Worm (Caenorhabditis elegans) whole organism, L2 larva: ENCODE measurements around the gene C17B7.10.
A peak's percentile ranks its signal among the peaks of the same experiment; 100 is the strongest.

ENCODE experiments used
- C34F6.9 ChIP-seq: fragments of 150-350 bp; optimal IDR thresholded peaks from 2 replicates; lab custom pipeline; 2014; ENCODE audit warnings: missing biosample characterization, missing genetic modification characterization
- R02D3.7 ChIP-seq: fragments of 150-350 bp; optimal IDR thresholded peaks from 2 replicates; lab custom pipeline; 2014; ENCODE audit warnings: missing biosample characterization, missing genetic modification characterization
- alr-1 ChIP-seq: fragments of 150-350 bp; optimal IDR thresholded peaks from 2 replicates; lab custom pipeline; 2014; ENCODE audit warnings: missing biosample characterization, missing genetic modification characterization
- ama-1 ChIP-seq: fragments of 150-350 bp; optimal IDR thresholded peaks from 2 replicates; lab custom pipeline; 2018; ENCODE audit warnings: inconsistent platforms
- blmp-1 ChIP-seq: sonication (generic microtip); optimal IDR thresholded peaks from 2 replicates; lab custom pipeline; 2017; ENCODE audit warnings: missing genetic modification characterization, mild to moderate bottlenecking, missing compliant biosample characterization, antibody characterized with exemption, moderate library complexity; ENCODE audit not compliant: insufficient read depth
- ceh-82 ChIP-seq: fragments of 150-350 bp; optimal IDR thresholded peaks from 2 replicates; lab custom pipeline; 2014; ENCODE audit warnings: missing biosample characterization, missing genetic modification characterization
- dmd-4 ChIP-seq: sonication (generic microtip); optimal IDR thresholded peaks from 2 replicates; lab custom pipeline; 2017; ENCODE audit warnings: missing biosample characterization, missing genetic modification characterization
- egl-27 ChIP-seq: sonication (generic microtip); optimal IDR thresholded peaks from 3 replicates; lab custom pipeline; 2017; ENCODE audit warnings: missing biosample characterization, missing genetic modification reagents, missing genetic modification characterization
- elt-1 ChIP-seq: fragments of 150-350 bp; optimal IDR thresholded peaks from 2 replicates; lab custom pipeline; 2014; ENCODE audit warnings: missing biosample characterization, missing genetic modification characterization
- elt-3 ChIP-seq: sonication (generic microtip); optimal IDR thresholded peaks from 2 replicates; lab custom pipeline; 2017; ENCODE audit warnings: missing biosample characterization, missing genetic modification characterization
- fos-1 ChIP-seq: fragments of 150-350 bp; optimal IDR thresholded peaks from 2 replicates; lab custom pipeline; 2014; ENCODE audit warnings: missing biosample characterization, missing genetic modification characterization
- lin-11 ChIP-seq: fragments of 150-350 bp; sonication (generic microtip); optimal IDR thresholded peaks from 2 replicates; lab custom pipeline; 2014; ENCODE audit warnings: missing biosample characterization, missing genetic modification characterization, inconsistent platforms, mixed read lengths
- lin-13 ChIP-seq: fragments of 150-350 bp; optimal IDR thresholded peaks from 2 replicates; lab custom pipeline; 2014; ENCODE audit warnings: missing biosample characterization, missing genetic modification reagents, missing genetic modification characterization
- lin-39 ChIP-seq: fragments of 150-350 bp; optimal IDR thresholded peaks from 2 replicates; lab custom pipeline; 2014; ENCODE audit warnings: missing biosample characterization, missing genetic modification reagents, missing genetic modification characterization
- lsy-2 ChIP-seq, 2 experiments: fragments of 150-350 bp in 1 of 2; sonication (generic microtip) in 1 of 2; optimal IDR thresholded peaks; 2 replicates each; lab custom pipeline; 2014 to 2017; ENCODE audit warnings: missing biosample characterization in 2 of 2, missing genetic modification characterization in 2 of 2
- mab-5 ChIP-seq: fragments of 150-350 bp; optimal IDR thresholded peaks from 2 replicates; lab custom pipeline; 2014; ENCODE audit warnings: missing biosample characterization, missing genetic modification characterization
- mbf-1 ChIP-seq: sonication (generic microtip); optimal IDR thresholded peaks from 2 replicates; lab custom pipeline; 2017; ENCODE audit warnings: missing biosample characterization, missing genetic modification characterization
- mdl-1 ChIP-seq, 2 experiments: fragments of 150-350 bp in 1 of 2; sonication (generic microtip) in 1 of 2; optimal IDR thresholded peaks; 2 replicates each; lab custom pipeline; 2017; ENCODE audit warnings: missing biosample characterization in 2 of 2, missing genetic modification characterization in 2 of 2
- nhr-11 ChIP-seq: fragments of 150-350 bp; optimal IDR thresholded peaks from 2 replicates; lab custom pipeline; 2014; ENCODE audit warnings: missing biosample characterization, missing genetic modification characterization
- nhr-129 ChIP-seq: fragments of 150-350 bp; optimal IDR thresholded peaks from 2 replicates; lab custom pipeline; 2014; ENCODE audit warnings: missing biosample characterization, missing genetic modification characterization
- nhr-21 ChIP-seq: fragments of 150-350 bp; optimal IDR thresholded peaks from 2 replicates; lab custom pipeline; 2014; ENCODE audit warnings: missing biosample characterization, missing genetic modification characterization
- nhr-237 ChIP-seq: fragments of 150-350 bp; optimal IDR thresholded peaks from 2 replicates; lab custom pipeline; 2014; ENCODE audit warnings: missing biosample characterization, missing genetic modification characterization
- nhr-25 ChIP-seq: fragments of 150-350 bp; sonication (generic microtip); optimal IDR thresholded peaks from 3 replicates; lab custom pipeline; 2014; ENCODE audit warnings: missing biosample characterization, missing genetic modification characterization
- nhr-6 ChIP-seq: fragments of 150-350 bp; optimal IDR thresholded peaks from 2 replicates; lab custom pipeline; 2014; ENCODE audit warnings: missing biosample characterization, missing genetic modification characterization
- nhr-77 ChIP-seq: fragments of 150-350 bp; optimal IDR thresholded peaks from 2 replicates; lab custom pipeline; 2014; ENCODE audit warnings: missing biosample characterization, missing genetic modification characterization
- peb-1 ChIP-seq: fragments of 150-350 bp; optimal IDR thresholded peaks from 2 replicates; lab custom pipeline; 2014; ENCODE audit warnings: missing biosample characterization, missing genetic modification characterization
- sem-4 ChIP-seq: fragments of 150-350 bp; optimal IDR thresholded peaks from 2 replicates; lab custom pipeline; 2014; ENCODE audit warnings: missing biosample characterization, missing genetic modification reagents, missing genetic modification characterization
- skn-1 ChIP-seq: sonication (generic microtip); optimal IDR thresholded peaks from 2 replicates; lab custom pipeline; 2017; ENCODE audit warnings: missing biosample characterization, missing genetic modification characterization
- sma-9 ChIP-seq, 2 experiments: fragments of 150-350 bp in 1 of 2; sonication (generic microtip) in 1 of 2; optimal IDR thresholded peaks; 2 replicates each; lab custom pipeline; 2014 to 2016; ENCODE audit warnings: missing genetic modification characterization in 2 of 2, mild to moderate bottlenecking in 1 of 2, missing biosample characterization in 1 of 2, missing compliant biosample characterization in 1 of 2, missing genetic modification reagents in 1 of 2, moderate library complexity in 1 of 2
- snpc-4 ChIP-seq: fragments of 150-350 bp; optimal IDR thresholded peaks from 2 replicates; lab custom pipeline; 2014; ENCODE audit warnings: missing biosample characterization, missing genetic modification characterization
- unc-39 ChIP-seq: fragments of 150-350 bp; optimal IDR thresholded peaks from 2 replicates; lab custom pipeline; 2014; ENCODE audit warnings: missing biosample characterization, missing genetic modification characterization
- unc-62 ChIP-seq: fragments of 150-350 bp; optimal IDR thresholded peaks from 2 replicates; lab custom pipeline; 2014; ENCODE audit warnings: missing biosample characterization, missing genetic modification reagents, missing genetic modification characterization
- zag-1 ChIP-seq: fragments of 150-350 bp; optimal IDR thresholded peaks from 2 replicates; lab custom pipeline; 2014; ENCODE audit warnings: missing biosample characterization, missing genetic modification characterization
- ztf-1 ChIP-seq: fragments of 200-800 bp; sonication (Bioruptor generic); conservative IDR thresholded peaks from 2 replicates; pipeline ENCODE4 v1.3.6; 2022; ENCODE audit warnings: missing genetic modification characterization, missing compliant biosample characterization
- ztf-11 ChIP-seq: sonication (generic microtip); optimal IDR thresholded peaks from 2 replicates; lab custom pipeline; 2017; ENCODE audit warnings: missing biosample characterization, missing genetic modification characterization
- ztf-4 ChIP-seq: fragments of 150-350 bp; optimal IDR thresholded peaks from 2 replicates; lab custom pipeline; 2014; ENCODE audit warnings: missing biosample characterization, missing genetic modification characterization

C17B7.10 gene

ce11 chrV:3357106-3357505 lies 15.3 kb upstream of the C17B7.10 start, which contains the start of gene scrm-3:
scrm-3 (minus strand) TSS chrV:3357206.
- TF ChIP-seq nhr-21 (tag; lab: Kevin White, UChicago) (no peak), ztf-1 (GFP tag; lab: Robert Waterston, UW) (no peak), egl-27 (tag; lab: Kevin White, UChicago) (no peak), mdl-1 (tag; optimal IDR thresholded peaks at IDR 0.05; lab: Kevin White, UChicago) (no peak), nhr-6 (tag; lab: Kevin White, UChicago) (no peak), fos-1 (no peak), elt-1 (tag; lab: Kevin White, UChicago) (no peak), lin-11 (tag; lab: Kevin White, UChicago) (no peak), mbf-1 (no peak), zag-1 (no peak), R02D3.7 (no peak), unc-39 (tag; lab: Kevin White, UChicago) (no peak), nhr-129 (tag; lab: Kevin White, UChicago) (no peak), snpc-4 (tag; lab: Kevin White, UChicago) (no peak), nhr-237 (tag; lab: Kevin White, UChicago) (no peak), skn-1 (tag; lab: Kevin White, UChicago) (no peak)
- TF ChIP-seq, all 48 proteins: peak for 0

ce11 chrV:3355544-3355943 lies 13.7 kb upstream of the C17B7.10 start:
- TF ChIP-seq lin-39 (no peak), sma-9 (GFP tag; optimal IDR thresholded peaks at IDR 0.05; lab: Kevin White, UChicago) (peak; percentile 23), sma-9 (tag; optimal IDR thresholded peaks at IDR 0.05; lab: Kevin White, UChicago) (no peak), elt-1 (tag; lab: Kevin White, UChicago) (peak; percentile 2)

- TF ChIP-seq dmd-4 (tag; lab: Kevin White, UChicago) (no peak), peb-1 (no peak), nhr-11 (tag; lab: Kevin White, UChicago) (no peak), mdl-1 (tag; optimal IDR thresholded peaks at IDR 0.05; lab: Kevin White, UChicago) (no peak), lin-13 (no peak), ama-1 (lab: Kevin White, UChicago) (no peak), elt-3 (tag; lab: Kevin White, UChicago) (no peak), sem-4 (no peak), ztf-11 (tag; lab: Kevin White, UChicago) (no peak), nhr-25 (tag; lab: Kevin White, UChicago) (no peak), lsy-2 (tag; optimal IDR thresholded peaks at IDR 0.05; lab: Kevin White, UChicago) (no peak), nhr-6 (tag; lab: Kevin White, UChicago) (no peak), ceh-82 (tag; lab: Kevin White, UChicago) (no peak), mab-5 (no peak), unc-62 (no peak), nhr-21 (tag; lab: Kevin White, UChicago) (no peak), R02D3.7 (no peak), unc-39 (tag; lab: Kevin White, UChicago) (no peak), alr-1 (no peak)
These were observed 11.1 kb upstream of the C17B7.10 start, which contains the start of gene C17B7.12 for ce11 chrV:3352925-3353324. C17B7.12 (plus strand) TSS chrV:3353225.

ce11 chrV:3351266-3351665 lies 9.5 kb upstream of the C17B7.10 start, which contains the start of gene str-63:
str-63 (plus strand) TSS chrV:3351566.
- no peak for TF ChIP-seq skn-1 (tag; lab: Kevin White, UChicago)
- no peak for TF ChIP-seq zag-1
- TF ChIP-seq blmp-1, result no peak
- no peak for TF ChIP-seq dmd-4 (tag; lab: Kevin White, UChicago)
- TF ChIP-seq C34F6.9 (tag; lab: Kevin White, UChicago), result no peak
- TF ChIP-seq lin-13, result no peak
- no peak for TF ChIP-seq ztf-4 (tag; lab: Kevin White, UChicago)
- TF ChIP-seq peb-1, result no peak
- TF ChIP-seq nhr-21 (tag; lab: Kevin White, UChicago), result no peak
- no peak for TF ChIP-seq unc-39 (tag; lab: Kevin White, UChicago)
- no peak for TF ChIP-seq nhr-237 (tag; lab: Kevin White, UChicago)
- no peak for TF ChIP-seq nhr-77 (tag; lab: Kevin White, UChicago)
- TF ChIP-seq unc-62, result no peak
- no peak for TF ChIP-seq nhr-6 (tag; lab: Kevin White, UChicago)
- no peak for TF ChIP-seq fos-1
- TF ChIP-seq mab-5, result no peak
- TF ChIP-seq sma-9 (GFP tag; optimal IDR thresholded peaks at IDR 0.05; lab: Kevin White, UChicago), result no peak
- TF ChIP-seq sma-9 (tag; optimal IDR thresholded peaks at IDR 0.05; lab: Kevin White, UChicago), result no peak
- no peak for TF ChIP-seq snpc-4 (tag; lab: Kevin White, UChicago)
